Fruit fly (Drosophila melanogaster) whole organism, embryonic: ENCODE measurements around the gene CG32801.

ENCODE experiments used
- Aef1 ChIP-seq: fragments of 200-800 bp; sonication (Bioruptor generic); IDR thresholded peaks from 3 replicates; pipeline ENCODE4 v1.3.6; 2022; ENCODE audit warnings: missing biosample characterization, missing genetic modification characterization
- Awh ChIP-seq: fragments of 200-800 bp; sonication (Bioruptor generic); IDR thresholded peaks from 2 replicates; pipeline ENCODE4, ENCODE4 v1.3.6; 2022; ENCODE audit warnings: missing biosample characterization, missing genetic modification characterization
- CG10209 ChIP-seq: fragments of 200-800 bp; sonication (Bioruptor generic); optimal IDR thresholded peaks from 3 replicates; lab custom pipeline; 2017; ENCODE audit warnings: missing biosample characterization, mild to moderate bottlenecking, missing genetic modification characterization, missing genetic modification reagents
- CG10543 ChIP-seq: fragments of 200-800 bp; sonication (Bioruptor generic); optimal IDR thresholded peaks from 3 replicates; lab custom pipeline; 2017; ENCODE audit warnings: missing biosample characterization, mild to moderate bottlenecking, missing genetic modification characterization, moderate library complexity
- CG12391 ChIP-seq: fragments of 200-800 bp; sonication (Bioruptor generic); optimal IDR thresholded peaks from 3 replicates; lab custom pipeline; 2018; ENCODE audit warnings: missing biosample characterization, mild to moderate bottlenecking, missing genetic modification characterization, moderate library complexity
- CG13123 ChIP-seq: fragments of 200-800 bp; sonication (Bioruptor generic); optimal IDR thresholded peaks from 2 replicates; lab custom pipeline; 2016; ENCODE audit warnings: missing biosample characterization, missing genetic modification characterization
- CG15011 ChIP-seq: fragments of 200-800 bp; sonication (Bioruptor generic); optimal IDR thresholded peaks from 3 replicates; lab custom pipeline; 2018; ENCODE audit warnings: missing biosample characterization, mild to moderate bottlenecking, missing genetic modification characterization
- CG17359 ChIP-seq: fragments of 200-800 bp; sonication (Bioruptor generic); optimal IDR thresholded peaks from 3 replicates; lab custom pipeline; 2018; ENCODE audit warnings: missing biosample characterization, mild to moderate bottlenecking, missing genetic modification characterization, moderate library complexity
- CG17361 ChIP-seq: fragments of 200-800 bp; sonication (Bioruptor generic); IDR thresholded peaks from 3 replicates; pipeline ENCODE4 v1.3.6; 2022; ENCODE audit warnings: missing biosample characterization, missing genetic modification characterization
- CG32767 ChIP-seq: fragments of 200-800 bp; sonication (Bioruptor generic); IDR thresholded peaks from 2 replicates; pipeline ENCODE4 v1.3.6; 2022; ENCODE audit warnings: missing biosample characterization, missing genetic modification characterization
- CG33557 ChIP-seq: fragments of 200-800 bp; sonication (Bioruptor generic); optimal IDR thresholded peaks from 2 replicates; lab custom pipeline; 2019; ENCODE audit warnings: missing biosample characterization, mild to moderate bottlenecking, missing genetic modification characterization, moderate library complexity
- CG4730 ChIP-seq: fragments of 200-800 bp; sonication (Bioruptor generic); IDR thresholded peaks from 2 replicates; pipeline ENCODE4 v1.3.6; 2022; ENCODE audit warnings: missing biosample characterization, missing genetic modification characterization
- CG6791 ChIP-seq: fragments of 200-800 bp; sonication (Bioruptor generic); IDR thresholded peaks from 3 replicates; pipeline ENCODE4 v1.3.6; 2022; ENCODE audit warnings: missing biosample characterization, missing genetic modification characterization; ENCODE audit not compliant: partially characterized antibody
- CG7271 ChIP-seq: fragments of 200-800 bp; sonication (Bioruptor generic); optimal IDR thresholded peaks from 2 replicates; lab custom pipeline; 2018; ENCODE audit warnings: missing biosample characterization, mild to moderate bottlenecking, missing genetic modification characterization, moderate library complexity
- CG8089 ChIP-seq: fragments of 200-800 bp; sonication (Bioruptor generic); optimal IDR thresholded peaks from 3 replicates; lab custom pipeline; 2016; ENCODE audit warnings: missing biosample characterization, missing genetic modification characterization
- CG8359 ChIP-seq: fragments of 200-800 bp; sonication (Bioruptor generic); optimal IDR thresholded peaks from 2 replicates; lab custom pipeline; 2017; ENCODE audit warnings: missing biosample characterization, mild to moderate bottlenecking, missing genetic modification characterization, borderline replicate concordance
- CG8924 ChIP-seq: fragments of 200-800 bp; optimal IDR thresholded peaks from 3 replicates; lab custom pipeline; 2019; ENCODE audit warnings: missing biosample characterization, mild to moderate bottlenecking, missing genetic modification characterization, moderate library complexity
- CkIIα-i1 ChIP-seq: fragments of 200-800 bp; sonication (Bioruptor generic); IDR thresholded peaks from 2 replicates; pipeline ENCODE4 v1.3.6; 2022; ENCODE audit warnings: missing biosample characterization, missing genetic modification characterization
- CrebB ChIP-seq: fragments of 200-800 bp; sonication (Bioruptor generic); optimal IDR thresholded peaks from 3 replicates; lab custom pipeline; 2018; ENCODE audit warnings: missing biosample characterization, mild to moderate bottlenecking, missing genetic modification characterization
- D19B ChIP-seq: fragments of 200-800 bp; sonication (Bioruptor generic); optimal IDR thresholded peaks from 2 replicates; lab custom pipeline; 2017; ENCODE audit warnings: missing biosample characterization, mild to moderate bottlenecking, missing genetic modification characterization
- Deaf1 ChIP-seq: fragments of 200-800 bp; optimal IDR thresholded peaks from 3 replicates; lab custom pipeline; 2019; ENCODE audit warnings: missing biosample characterization, mild to moderate bottlenecking, missing genetic modification characterization, moderate library complexity
- E2f1 ChIP-seq: fragments of 200-800 bp; sonication (Bioruptor generic); IDR thresholded peaks from 2 replicates; pipeline ENCODE4 v1.3.6; 2022; ENCODE audit warnings: missing biosample characterization, missing genetic modification characterization
- E2f2 ChIP-seq: fragments of 200-800 bp; sonication (Bioruptor generic); IDR thresholded peaks from 2 replicates; pipeline ENCODE4 v1.3.6; 2022; ENCODE audit warnings: missing biosample characterization, missing genetic modification characterization
- H2.0 ChIP-seq: fragments of 200-800 bp; sonication (Bioruptor generic); IDR thresholded peaks from 2 replicates; pipeline ENCODE4 v1.3.6; 2022; ENCODE audit warnings: missing biosample characterization, missing genetic modification characterization
- HHEX ChIP-seq: fragments of 200-800 bp; sonication (Bioruptor generic); optimal IDR thresholded peaks from 3 replicates; lab custom pipeline; 2017; ENCODE audit warnings: missing biosample characterization, mild to moderate bottlenecking, missing genetic modification characterization, missing genetic modification reagents
- HLH4C ChIP-seq: fragments of 200-800 bp; sonication (Bioruptor generic); IDR thresholded peaks from 3 replicates; pipeline ENCODE4 v1.3.6; 2022; ENCODE audit warnings: missing biosample characterization, missing genetic modification characterization; ENCODE audit not compliant: partially characterized antibody
- HLH54F ChIP-seq: fragments of 200-800 bp; sonication (Bioruptor generic); optimal IDR thresholded peaks from 3 replicates; lab custom pipeline; 2016; ENCODE audit warnings: missing biosample characterization, missing genetic modification characterization
- MTF-1 ChIP-seq: fragments of 200-800 bp; sonication (Bioruptor generic); optimal IDR thresholded peaks from 2 replicates; lab custom pipeline; 2018; ENCODE audit warnings: missing biosample characterization, mild to moderate bottlenecking, missing genetic modification characterization, borderline replicate concordance
- NK7.1 ChIP-seq: fragments of 200-800 bp; sonication (Bioruptor generic); optimal IDR thresholded peaks from 3 replicates; lab custom pipeline; 2016; ENCODE audit warnings: missing biosample characterization, missing genetic modification characterization
- PHDP ChIP-seq: fragments of 200-800 bp; sonication (Bioruptor generic); optimal IDR thresholded peaks from 3 replicates; lab custom pipeline; 2018; ENCODE audit warnings: missing biosample characterization, mild to moderate bottlenecking, missing genetic modification characterization, moderate library complexity
- Scr ChIP-seq: fragments of 200-800 bp; sonication (Bioruptor generic); IDR thresholded peaks from 2 replicates; pipeline ENCODE4 v1.3.6; 2022; ENCODE audit warnings: missing biosample characterization, missing genetic modification characterization; ENCODE audit not compliant: partially characterized antibody
- Vsx1 ChIP-seq: fragments of 200-800 bp; sonication (Bioruptor generic); optimal IDR thresholded peaks from 2 replicates; lab custom pipeline; 2017; ENCODE audit warnings: missing biosample characterization, mild to moderate bottlenecking, missing genetic modification characterization, missing genetic modification reagents
- ac ChIP-seq: fragments of 200-800 bp; sonication (Bioruptor generic); optimal IDR thresholded peaks from 3 replicates; lab custom pipeline; 2017; ENCODE audit warnings: missing biosample characterization, mild to moderate bottlenecking, missing genetic modification characterization
- amos ChIP-seq: fragments of 200-800 bp; sonication (Bioruptor generic); IDR thresholded peaks from 2 replicates; pipeline ENCODE4 v1.3.6; 2022; ENCODE audit warnings: missing biosample characterization, missing genetic modification characterization; ENCODE audit not compliant: partially characterized antibody
- bigmax ChIP-seq: fragments of 200-800 bp; sonication (Bioruptor generic); optimal IDR thresholded peaks from 2 replicates; lab custom pipeline; 2018; ENCODE audit warnings: missing biosample characterization, mild to moderate bottlenecking, missing genetic modification characterization
- cas ChIP-seq: fragments of 200-800 bp; sonication (Bioruptor generic); IDR thresholded peaks from 2 replicates; pipeline ENCODE4 v1.3.6; 2022; ENCODE audit warnings: missing biosample characterization, missing genetic modification characterization
- chm ChIP-seq: fragments of 200-800 bp; sonication (Bioruptor generic); IDR thresholded peaks from 2 replicates; pipeline ENCODE4 v1.3.6; 2022; ENCODE audit warnings: missing biosample characterization, missing genetic modification characterization
- crc ChIP-seq: fragments of 200-800 bp; sonication (Bioruptor generic); optimal IDR thresholded peaks from 2 replicates; lab custom pipeline; 2016; ENCODE audit warnings: missing biosample characterization, missing genetic modification characterization
- ems ChIP-seq: fragments of 200-800 bp; sonication (Bioruptor generic); optimal IDR thresholded peaks from 3 replicates; lab custom pipeline; 2016; ENCODE audit warnings: missing biosample characterization, missing genetic modification characterization
- ewg ChIP-seq: fragments of 200-800 bp; sonication (Bioruptor generic); optimal IDR thresholded peaks from 3 replicates; lab custom pipeline; 2017; ENCODE audit warnings: mild to moderate bottlenecking, missing biosample characterization, missing genetic modification reagents, missing genetic modification characterization
- exex ChIP-seq: fragments of 200-800 bp; sonication (Bioruptor generic); optimal IDR thresholded peaks from 4 replicates; lab custom pipeline; 2018; ENCODE audit warnings: missing biosample characterization, mild to moderate bottlenecking, missing genetic modification characterization, moderate library complexity
- her ChIP-seq: fragments of 200-800 bp; sonication (Bioruptor generic); optimal IDR thresholded peaks from 2 replicates; lab custom pipeline; 2016; ENCODE audit warnings: missing biosample characterization, missing genetic modification characterization
- inv ChIP-seq: fragments of 200-800 bp; sonication (Bioruptor generic); IDR thresholded peaks from 2 replicates; pipeline ENCODE4 v1.3.6; 2022; ENCODE audit warnings: missing biosample characterization, missing genetic modification characterization; ENCODE audit not compliant: partially characterized antibody
- jing ChIP-seq: fragments of 200-800 bp; sonication (Bioruptor generic); optimal IDR thresholded peaks from 2 replicates; lab custom pipeline; 2018; ENCODE audit warnings: missing biosample characterization, mild to moderate bottlenecking, missing genetic modification characterization
- lmd ChIP-seq: fragments of 200-800 bp; sonication (Bioruptor generic); IDR thresholded peaks from 2 replicates; pipeline ENCODE4 v1.3.6; 2022; ENCODE audit warnings: missing biosample characterization, missing genetic modification characterization
- odd ChIP-seq: fragments of 200-800 bp; sonication (Bioruptor generic); optimal IDR thresholded peaks from 2 replicates; lab custom pipeline; 2017; ENCODE audit warnings: missing biosample characterization, mild to moderate bottlenecking, missing genetic modification characterization
- peb ChIP-seq: fragments of 200-800 bp; sonication (Bioruptor generic); IDR thresholded peaks from 2 replicates; pipeline ENCODE4 v1.3.6; 2022; ENCODE audit warnings: missing biosample characterization, missing genetic modification characterization
- stwl ChIP-seq: fragments of 200-800 bp; sonication (Bioruptor generic); optimal IDR thresholded peaks from 3 replicates; lab custom pipeline; 2018; ENCODE audit warnings: missing biosample characterization, mild to moderate bottlenecking, missing genetic modification characterization, moderate library complexity
- tx ChIP-seq: fragments of 200-800 bp; sonication (Bioruptor generic); optimal IDR thresholded peaks from 2 replicates; lab custom pipeline; 2016; ENCODE audit warnings: missing biosample characterization, missing genetic modification characterization
- wor ChIP-seq: fragments of 200-800 bp; sonication (Bioruptor generic); IDR thresholded peaks from 2 replicates; pipeline ENCODE4 v1.3.6; 2022; ENCODE audit warnings: missing biosample characterization, missing genetic modification characterization

Gene CG32801

DNA sequence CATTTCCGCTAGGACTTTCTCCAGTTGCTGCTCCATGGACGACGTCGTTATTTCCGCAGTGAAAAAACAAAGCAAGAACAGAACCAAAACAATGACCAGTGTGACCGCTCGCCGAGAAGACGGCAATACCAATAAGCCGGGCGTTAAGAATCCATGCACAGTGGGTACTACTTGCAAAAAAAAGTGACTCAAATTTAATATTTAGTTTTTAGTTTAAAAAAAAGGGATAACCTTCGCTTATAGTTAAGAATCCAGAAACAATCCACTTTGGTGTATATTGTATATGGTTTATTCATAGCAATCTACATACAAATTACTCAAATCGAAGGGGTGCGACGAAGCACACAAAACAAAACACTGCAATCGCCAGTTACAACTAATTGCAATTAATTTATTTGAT is 44.1 kb downstream of the CG32801 start, which contains the start of gene Lamtor5 (continued):
- TF ChIP-seq chm (GFP tag; lab: Robert Waterston, UW) (no peak), NK7.1 (GFP tag; lab: Kevin White, UChicago) (no peak), CG10543 (peak; percentile 22), lmd (GFP tag; lab: Robert Waterston, UW) (peak; percentile 50; the same call in 1 of the 2 replicates), MTF-1 (GFP tag; lab: Kevin White, UChicago) (no peak), odd (GFP tag; lab: Kevin White, UChicago) (no peak), stwl (tag; lab: Kevin White, UChicago) (peak; percentile 24), tx (no peak), inv (GFP tag; lab: Robert Waterston, UW) (no peak), her (GFP tag; lab: Kevin White, UChicago) (no peak), PHDP (tag; lab: Kevin White, UChicago) (peak; percentile 40), E2f2 (GFP tag; lab: Robert Waterston, UW) (peak; percentile 25; the same call in 1 of the 2 replicates), CG6791 (GFP tag; lab: Robert Waterston, UW) (no peak), E2f1 (GFP tag; lab: Robert Waterston, UW) (no peak), CG10209 (peak; percentile 5), CG17359 (tag; lab: Kevin White, UChicago) (peak; percentile 44), CG13123 (GFP tag; lab: Kevin White, UChicago) (no peak), cas (GFP tag; lab: Robert Waterston, UW) (peak; percentile 7; the same call in 1 of the 2 replicates), amos (GFP tag; lab: Robert Waterston, UW) (peak; percentile 47; the same call in 1 of the 2 replicates), ewg (GFP tag; lab: Kevin White, UChicago) (no peak), D19B (GFP tag; lab: Kevin White, UChicago) (peak; percentile 1), ac (GFP tag; lab: Kevin White, UChicago) (no peak), CrebB (tag; lab: Kevin White, UChicago) (peak; percentile 5), H2.0 (GFP tag; lab: Robert Waterston, UW) (no peak), CG7271 (tag; lab: Kevin White, UChicago) (no peak), peb (GFP tag; lab: Robert Waterston, UW) (no peak), Awh (GFP tag; lab: Robert Waterston, UW) (no peak), HHEX (GFP tag; lab: Kevin White, UChicago) (peak; percentile 42), HLH54F (GFP tag; lab: Kevin White, UChicago) (peak; percentile 32), Vsx1 (no peak), CG12391 (peak; percentile 59), CkIIα-i1 (GFP tag; lab: Robert Waterston, UW) (no peak), Aef1 (peak; percentile 27; the same call in 1 of the 3 replicates), bigmax (GFP tag; lab: Kevin White, UChicago) (no peak), CG8359 (GFP tag; lab: Kevin White, UChicago) (no peak), CG4730 (GFP tag; lab: Robert Waterston, UW) (no peak), CG33557 (no peak), HLH4C (GFP tag; lab: Robert Waterston, UW) (peak; percentile 28; the same call in 1 of the 3 replicates), CG8089 (GFP tag; lab: Kevin White, UChicago) (no peak), Deaf1 (tag; lab: Kevin White, UChicago) (no peak), Scr (GFP tag; lab: Robert Waterston, UW) (0 out of 2 replicates have a peak, but pooled peaks have one; percentile 21), wor (GFP tag; lab: Robert Waterston, UW) (no peak), CG8924 (tag; lab: Kevin White, UChicago) (peak; percentile 23), exex (tag; lab: Kevin White, UChicago) (no peak), CG15011 (GFP tag; lab: Kevin White, UChicago) (no peak), CG17361 (peak; percentile 43; the same call in 1 of the 3 replicates), crc (no peak), CG32767 (GFP tag; lab: Robert Waterston, UW) (no peak), jing (GFP tag; lab: Kevin White, UChicago) (no peak), ems (GFP tag; lab: Kevin White, UChicago) (peak; percentile 46)
